Fruit fly (Drosophila melanogaster) whole organism, wandering third instar larva: ENCODE measurements around the gene Vps26.

Experiments used
- Abd-B ChIP-seq: fragments of >200 bp; optimal IDR thresholded peaks from 2 replicates; lab custom pipeline; 2017; ENCODE audit warnings: missing biosample characterization, missing genetic modification characterization
- CG32264 ChIP-seq: fragments of 200-800 bp; sonication (Bioruptor generic); optimal IDR thresholded peaks from 2 replicates; lab custom pipeline; 2016; ENCODE audit warnings: missing biosample characterization, missing genetic modification characterization
- CG9705 ChIP-seq: fragments of 200-800 bp; sonication (Bioruptor generic); optimal IDR thresholded peaks from 2 replicates; lab custom pipeline; 2018; ENCODE audit warnings: missing biosample characterization, mild to moderate bottlenecking, missing genetic modification characterization
- CrebA ChIP-seq: fragments of 200-800 bp; sonication (Bioruptor generic); optimal IDR thresholded peaks from 2 replicates; lab custom pipeline; 2016; ENCODE audit warnings: missing biosample characterization, mild to moderate bottlenecking, missing genetic modification characterization, borderline replicate concordance
- Dfd ChIP-seq: fragments of >200 bp; optimal IDR thresholded peaks from 2 replicates; lab custom pipeline; 2017; ENCODE audit warnings: missing biosample characterization, missing genetic modification characterization
- Dif ChIP-seq: fragments of 200-275, 200-300 bp; sonication (Bioruptor generic); optimal IDR thresholded peaks from 2 replicates; lab custom pipeline; 2018; ENCODE audit warnings: missing biosample characterization, missing genetic modification characterization; ENCODE audit not compliant: partially characterized antibody
- GATAd ChIP-seq: sonication (Bioruptor generic); optimal IDR thresholded peaks from 2 replicates; lab custom pipeline; 2016; ENCODE audit warnings: missing biosample characterization, missing genetic modification characterization
- HLH106 ChIP-seq: fragments of 200-800 bp; optimal IDR thresholded peaks from 3 replicates; lab custom pipeline; 2019; ENCODE audit warnings: missing biosample characterization, mild to moderate bottlenecking, missing genetic modification characterization, moderate library complexity
- Hnf4 ChIP-seq: fragments of 200-800 bp; sonication (Bioruptor generic); optimal IDR thresholded peaks from 2 replicates; lab custom pipeline; 2016; ENCODE audit warnings: missing biosample characterization, mild to moderate bottlenecking, missing genetic modification characterization
- Hr78 ChIP-seq: fragments of >200 bp; optimal IDR thresholded peaks from 2 replicates; lab custom pipeline; 2017; ENCODE audit warnings: missing biosample characterization, missing genetic modification characterization
- Hr83 ChIP-seq: fragments of 200-300 bp; sonication (Bioruptor generic); optimal IDR thresholded peaks from 2 replicates; lab custom pipeline; 2016; ENCODE audit warnings: missing biosample characterization, mild to moderate bottlenecking, missing genetic modification characterization, moderate library complexity; ENCODE audit not compliant: poor library complexity, severe bottlenecking
- Jra ChIP-seq: sonication (Bioruptor generic); optimal IDR thresholded peaks from 2 replicates; lab custom pipeline; 2016; ENCODE audit warnings: missing biosample characterization, missing genetic modification characterization
- Mio ChIP-seq: sonication (Bioruptor generic); optimal IDR thresholded peaks from 2 replicates; lab custom pipeline; 2016; ENCODE audit warnings: missing biosample characterization, missing genetic modification characterization
- Myc ChIP-seq: fragments of >200 bp; optimal IDR thresholded peaks from 2 replicates; lab custom pipeline; 2017
- N ChIP-seq: fragments of >200 bp; optimal IDR thresholded peaks from 2 replicates; lab custom pipeline; 2018; ENCODE audit warnings: missing biosample characterization, missing external identifiers, missing genetic modification characterization
- OdsH ChIP-seq: fragments of 200-800 bp; sonication (Bioruptor generic); optimal IDR thresholded peaks from 2 replicates; lab custom pipeline; 2016; ENCODE audit warnings: missing biosample characterization, mild to moderate bottlenecking, missing genetic modification characterization
- Rel ChIP-seq, 2 experiments: fragments of 200-800 bp; sonication (Bioruptor generic) in 1 of 2; optimal IDR thresholded peaks; 2 replicates in 1 of 2; 3 replicates in 1 of 2; lab custom pipeline; 2016 to 2019; ENCODE audit warnings: mild to moderate bottlenecking in 2 of 2, missing biosample characterization in 2 of 2, missing genetic modification characterization in 2 of 2, moderate library complexity in 1 of 2
- Sp1 ChIP-seq: fragments of 200-800 bp; sonication (Bioruptor generic); optimal IDR thresholded peaks from 3 replicates; lab custom pipeline; 2019; ENCODE audit warnings: missing biosample characterization, mild to moderate bottlenecking, missing genetic modification characterization, moderate library complexity
- Vsx2 ChIP-seq: fragments of 200-300, 225-300 bp; sonication (Bioruptor generic); optimal IDR thresholded peaks from 2 replicates; lab custom pipeline; 2018; ENCODE audit warnings: missing biosample characterization, missing genetic modification characterization; ENCODE audit not compliant: partially characterized antibody
- br ChIP-seq: fragments of 200-800 bp; sonication (Bioruptor generic); optimal IDR thresholded peaks from 2 replicates; lab custom pipeline; 2016; ENCODE audit warnings: missing biosample characterization, missing genetic modification characterization
- brk ChIP-seq: fragments of 200-800 bp; sonication (Bioruptor generic); optimal IDR thresholded peaks from 2 replicates; lab custom pipeline; 2016; ENCODE audit warnings: missing biosample characterization, mild to moderate bottlenecking, missing genetic modification characterization
- dl ChIP-seq, 2 experiments: fragments of 175-275, 200-275 bp in 1 of 2; fragments of 200-275 bp in 1 of 2; sonication (Bioruptor generic); optimal IDR thresholded peaks; lab custom pipeline; 2018; ENCODE audit warnings: mild to moderate bottlenecking in 2 of 2, missing biosample characterization in 2 of 2, missing genetic modification characterization in 2 of 2, moderate library complexity in 2 of 2; ENCODE audit not compliant: partially characterized antibody in 2 of 2, insufficient read depth in 1 of 2
- dmrt93B ChIP-seq: fragments of 200-800 bp; sonication (Bioruptor generic); optimal IDR thresholded peaks from 2 replicates; lab custom pipeline; 2018; ENCODE audit warnings: missing biosample characterization, mild to moderate bottlenecking, missing genetic modification characterization
- dsf ChIP-seq: sonication (Bioruptor generic); optimal IDR thresholded peaks from 2 replicates; lab custom pipeline; 2016; ENCODE audit warnings: missing biosample characterization, missing genetic modification characterization, borderline replicate concordance
- ey ChIP-seq: fragments of 200-800 bp; sonication (Bioruptor generic); optimal IDR thresholded peaks from 2 replicates; lab custom pipeline; 2016; ENCODE audit warnings: missing biosample characterization, missing genetic modification characterization
- foxo ChIP-seq, 2 experiments: fragments of 200-800 bp; sonication (Bioruptor generic); optimal IDR thresholded peaks; 2 replicates in 1 of 2; 3 replicates in 1 of 2; lab custom pipeline; 2016 to 2017; ENCODE audit warnings: missing biosample characterization in 2 of 2, missing genetic modification characterization in 2 of 2
- fru ChIP-seq: fragments of 200-800 bp; sonication (Bioruptor generic); optimal IDR thresholded peaks from 3 replicates; lab custom pipeline; 2016; ENCODE audit warnings: missing biosample characterization, mild to moderate bottlenecking, missing genetic modification characterization
- h ChIP-seq: fragments of 200-800 bp; sonication (Bioruptor generic); optimal IDR thresholded peaks from 3 replicates; lab custom pipeline; 2016; ENCODE audit warnings: missing biosample characterization, mild to moderate bottlenecking, missing genetic modification characterization
- jim ChIP-seq: fragments of 175-275, 200-325 bp; sonication (Bioruptor generic); optimal IDR thresholded peaks from 2 replicates; lab custom pipeline; 2016; ENCODE audit warnings: missing biosample characterization, mild to moderate bottlenecking, missing genetic modification characterization
- lola ChIP-seq: fragments of >200 bp; optimal IDR thresholded peaks from 2 replicates; lab custom pipeline; 2017; ENCODE audit warnings: missing biosample characterization, missing genetic modification characterization
- pan ChIP-seq: fragments of >200 bp; optimal IDR thresholded peaks from 2 replicates; lab custom pipeline; 2017
- psq ChIP-seq: fragments of 200-800 bp; sonication (Bioruptor generic); optimal IDR thresholded peaks from 3 replicates; lab custom pipeline; 2017; ENCODE audit warnings: missing biosample characterization, mild to moderate bottlenecking, missing genetic modification characterization, moderate library complexity
- rgr ChIP-seq: fragments of 200-800 bp; sonication (Bioruptor generic); optimal IDR thresholded peaks from 3 replicates; lab custom pipeline; 2016; ENCODE audit warnings: missing biosample characterization, mild to moderate bottlenecking, missing genetic modification characterization
- sage ChIP-seq: fragments of 200-800 bp; sonication (Bioruptor generic); optimal IDR thresholded peaks from 2 replicates; lab custom pipeline; 2016; ENCODE audit warnings: missing biosample characterization, mild to moderate bottlenecking, missing genetic modification characterization
- sv ChIP-seq: fragments of 200-800 bp; sonication (Bioruptor generic); optimal IDR thresholded peaks from 3 replicates; lab custom pipeline; 2016; ENCODE audit warnings: missing biosample characterization, missing genetic modification characterization
- tai ChIP-seq: sonication (Bioruptor generic); optimal IDR thresholded peaks from 2 replicates; lab custom pipeline; 2016; ENCODE audit warnings: missing biosample characterization, missing genetic modification characterization
- usp ChIP-seq: fragments of >200 bp; optimal IDR thresholded peaks from 2 replicates; lab custom pipeline; 2017; ENCODE audit warnings: missing biosample characterization, missing genetic modification characterization
- woc ChIP-seq: sonication (Bioruptor generic); optimal IDR thresholded peaks from 2 replicates; lab custom pipeline; 2016; ENCODE audit warnings: missing biosample characterization, mild to moderate bottlenecking, missing genetic modification characterization

Vps26 gene

dm6 chrX:1854873-1855272 lies 18.8 kb upstream of the Vps26 start:
- no peak for TF ChIP-seq HLH106 (tag; lab: Kevin White, UChicago)
- TF ChIP-seq lola, result no peak
- TF ChIP-seq Hr78 (GFP tag; lab: Kevin White, UChicago), result no peak
- TF ChIP-seq fru (GFP tag; lab: Kevin White, UChicago), result no peak
- no peak for TF ChIP-seq dl (GFP tag; optimal IDR thresholded peaks at IDR 0.05; lab: Kevin White, UChicago; ENCODE audit: insufficient read depth in 1 of 2, partially characterized antibody in 2 of 2)
- no peak for TF ChIP-seq Rel (GFP tag; optimal IDR thresholded peaks at IDR 0.05; lab: Kevin White, UChicago)
- peak; percentile 60 for TF ChIP-seq Rel (tag; optimal IDR thresholded peaks at IDR 0.05; lab: Kevin White, UChicago)
- no peak for TF ChIP-seq GATAd (GFP tag; lab: Kevin White, UChicago)
- TF ChIP-seq, all 38 proteins: peak for 1

dm6 chrX:1856605-1857004 lies 17.0 kb upstream of the Vps26 start:
- no peak for TF ChIP-seq Abd-B (GFP tag; lab: Kevin White, UChicago)
- TF ChIP-seq Dif, result no peak
- TF ChIP-seq HLH106 (tag; lab: Kevin White, UChicago), result no peak
- TF ChIP-seq lola, result no peak
- no peak for TF ChIP-seq sage (GFP tag; lab: Kevin White, UChicago)
- TF ChIP-seq GATAd (GFP tag; lab: Kevin White, UChicago), result no peak
- no peak for TF ChIP-seq ey (GFP tag; lab: Kevin White, UChicago)

- TF ChIP-seq h, result peak; percentile 54
- no peak for TF ChIP-seq brk (GFP tag; lab: Kevin White, UChicago)
- no peak for TF ChIP-seq Vsx2 (GFP tag; lab: Kevin White, UChicago)
- TF ChIP-seq lola, result no peak
- no peak for TF ChIP-seq tai
- TF ChIP-seq dmrt93B, result no peak
- TF ChIP-seq Hr78 (GFP tag; lab: Kevin White, UChicago), result no peak
- TF ChIP-seq psq (GFP tag; lab: Kevin White, UChicago), result peak; percentile 36
- no peak for TF ChIP-seq jim (GFP tag; lab: Kevin White, UChicago)
- TF ChIP-seq dsf (GFP tag; lab: Kevin White, UChicago), result no peak
- TF ChIP-seq fru (GFP tag; lab: Kevin White, UChicago), result peak; percentile 54
- TF ChIP-seq sage (GFP tag; lab: Kevin White, UChicago), result no peak
- TF ChIP-seq Hnf4, result peak; percentile 58
- TF ChIP-seq pan (lab: Kevin White, UChicago), result no peak
- TF ChIP-seq rgr (GFP tag; lab: Kevin White, UChicago), result peak; percentile 39
- no peak for TF ChIP-seq GATAd (GFP tag; lab: Kevin White, UChicago)
- TF ChIP-seq ey (GFP tag; lab: Kevin White, UChicago), result peak; percentile 35
- peak; percentile 51 for TF ChIP-seq Sp1 (GFP tag; lab: Kevin White, UChicago)
- TF ChIP-seq woc (GFP tag; lab: Kevin White, UChicago), result peak; percentile 68
- no peak for TF ChIP-seq Mio
- TF ChIP-seq Rel (GFP tag; optimal IDR thresholded peaks at IDR 0.05; lab: Kevin White, UChicago), result no peak
- peak; percentile 43 for TF ChIP-seq Rel (tag; optimal IDR thresholded peaks at IDR 0.05; lab: Kevin White, UChicago)
- TF ChIP-seq usp, result no peak
- TF ChIP-seq Jra (GFP tag; lab: Kevin White, UChicago), result peak; percentile 34
- no peak for TF ChIP-seq CG32264
- peak; percentile 1 for TF ChIP-seq Hr83 (GFP tag; lab: Kevin White, UChicago)
- TF ChIP-seq Abd-B (GFP tag; lab: Kevin White, UChicago), result no peak
- TF ChIP-seq sv (GFP tag; lab: Kevin White, UChicago), result no peak
- TF ChIP-seq Myc (lab: Kevin White, UChicago), result no peak
- TF ChIP-seq br (GFP tag; lab: Kevin White, UChicago), result peak; percentile 19
- TF ChIP-seq Dif, result no peak
- peak; percentile 57 for TF ChIP-seq HLH106 (tag; lab: Kevin White, UChicago)
- TF ChIP-seq foxo (GFP tag; optimal IDR thresholded peaks at IDR 0.05; lab: Kevin White, UChicago), result peak in 1 of 2 experiments; percentile 50
- no peak for TF ChIP-seq OdsH
- no peak for TF ChIP-seq dl (GFP tag; optimal IDR thresholded peaks at IDR 0.05; lab: Kevin White, UChicago; ENCODE audit: insufficient read depth in 1 of 2, partially characterized antibody in 2 of 2)
- TF ChIP-seq Dfd (GFP tag; lab: Kevin White, UChicago), result no peak
- TF ChIP-seq CG9705, result no peak
- no peak for TF ChIP-seq N (GFP tag; lab: Kevin White, UChicago)
- TF ChIP-seq CrebA (GFP tag; lab: Kevin White, UChicago), result no peak
Measured at dm6 chrX:1858867-1859266, 14.8 kb upstream of the Vps26 start, which contains the start of gene Lamtor5. Gene Lamtor5 (minus strand): TSS chrX:1858971.
